Worm (Caenorhabditis elegans): ENCODE measurements around the gene ZK622.5.

- peak; percentile 9 for TF ChIP-seq lin-13 (GFP tag; optimal IDR thresholded peaks at IDR 0.05)
- no peak for TF ChIP-seq egl-27 (tag; optimal IDR thresholded peaks at IDR 0.05)
- no peak for TF ChIP-seq nhr-12 (tag; optimal IDR thresholded peaks at IDR 0.05)
Observed at ce11 chrII:5337495-5337840, 48.2 kb downstream of the ZK622.5 start.
